Worm (Caenorhabditis elegans) whole organism, young adult: ENCODE data around the gene ZK228.10.

Experiments
- B0019.2 ChIP-seq: fragments of 200-800 bp; sonication (Bioruptor generic); conservative IDR thresholded peaks from 2 replicates; pipeline ENCODE4 v1.3.6; 2022; ENCODE audit warnings: missing genetic modification reagents, missing genetic modification characterization, missing compliant biosample characterization
- B0336.3 ChIP-seq: fragments of 200-800 bp; sonication (Bioruptor generic); IDR thresholded peaks from 2 replicates; pipeline ENCODE4 v1.3.6; 2022; ENCODE audit warnings: missing genetic modification characterization, missing compliant biosample characterization
- C06A6.2 ChIP-seq: fragments of 200-800 bp; sonication (Bioruptor generic); conservative IDR thresholded peaks from 2 replicates; pipeline ENCODE4 v1.3.6; 2022; ENCODE audit warnings: missing genetic modification characterization, missing compliant biosample characterization
- F10E7.11 ChIP-seq: sonication (generic microtip); optimal IDR thresholded peaks from 2 replicates; lab custom pipeline; 2017; ENCODE audit warnings: mild to moderate bottlenecking, missing genetic modification characterization, moderate library complexity, missing compliant biosample characterization
- F33H1.4 ChIP-seq: fragments of 200-800 bp; sonication (Bioruptor generic); IDR thresholded peaks from 2 replicates; pipeline ENCODE4 v1.3.6; 2022; ENCODE audit warnings: missing genetic modification reagents, missing genetic modification characterization, missing compliant biosample characterization
- F52B5.7 ChIP-seq: sonication (generic microtip); optimal IDR thresholded peaks from 2 replicates; lab custom pipeline; 2016; ENCODE audit warnings: mild to moderate bottlenecking, missing genetic modification characterization, missing compliant biosample characterization
- F55B11.4 ChIP-seq: sonication (generic microtip); optimal IDR thresholded peaks from 2 replicates; lab custom pipeline; 2016; ENCODE audit warnings: missing compliant biosample characterization, missing genetic modification characterization, borderline replicate concordance; ENCODE audit not compliant: insufficient read depth
- F57C9.4 ChIP-seq: sonication (generic microtip); optimal IDR thresholded peaks from 2 replicates; lab custom pipeline; 2017; ENCODE audit warnings: mild to moderate bottlenecking, missing genetic modification characterization, missing compliant biosample characterization
- K11D2.4 ChIP-seq: fragments of 200-800 bp; sonication (Bioruptor generic); IDR thresholded peaks from 2 replicates; pipeline ENCODE4 v1.3.6; 2022; ENCODE audit warnings: missing genetic modification reagents, missing genetic modification characterization, missing compliant biosample characterization
- K12H6.12 ChIP-seq: fragments of 200-800 bp; sonication (Bioruptor generic); optimal IDR thresholded peaks from 2 replicates; lab custom pipeline; 2018; ENCODE audit warnings: mild to moderate bottlenecking, missing genetic modification characterization, missing compliant biosample characterization
- T07F8.4 ChIP-seq: sonication (generic microtip); optimal IDR thresholded peaks from 2 replicates; lab custom pipeline; 2016; ENCODE audit warnings: mild to moderate bottlenecking, missing genetic modification characterization, moderate library complexity, missing compliant biosample characterization
- T26A5.8 ChIP-seq: sonication (generic microtip); optimal IDR thresholded peaks from 2 replicates; lab custom pipeline; 2016; ENCODE audit warnings: missing genetic modification characterization, missing compliant biosample characterization
- Y53F4B.3 ChIP-seq: fragments of 200-800 bp; sonication (Bioruptor generic); IDR thresholded peaks from 2 replicates; pipeline ENCODE4 v1.3.6; 2022; ENCODE audit warnings: missing genetic modification reagents, missing genetic modification characterization, missing compliant biosample characterization
- Y53G8AR.9 ChIP-seq: fragments of 200-800 bp; sonication (Bioruptor generic); conservative IDR thresholded peaks from 2 replicates; pipeline ENCODE4 v1.3.6; 2022; ENCODE audit warnings: missing genetic modification reagents, missing genetic modification characterization, missing compliant biosample characterization
- Y56A3A.18 ChIP-seq: fragments of 200-800 bp; sonication (Bioruptor generic); IDR thresholded peaks from 2 replicates; pipeline ENCODE4 v1.3.6; 2022; ENCODE audit warnings: missing genetic modification reagents, missing genetic modification characterization, missing compliant biosample characterization
- Y79H2A.3 ChIP-seq: fragments of 200-800 bp; sonication (Bioruptor generic); conservative IDR thresholded peaks from 2 replicates; pipeline ENCODE4 v1.3.6; 2022; ENCODE audit warnings: missing genetic modification reagents, missing genetic modification characterization, missing compliant biosample characterization
- akir-1 ChIP-seq: fragments of 200-800 bp; sonication (Bioruptor generic); optimal IDR thresholded peaks from 2 replicates; lab custom pipeline; 2018; ENCODE audit warnings: mild to moderate bottlenecking, missing genetic modification characterization, moderate library complexity, missing compliant biosample characterization
- atf-7 ChIP-seq: sonication (generic microtip); optimal IDR thresholded peaks from 2 replicates; lab custom pipeline; 2017; ENCODE audit warnings: mild to moderate bottlenecking, missing genetic modification characterization, missing compliant biosample characterization
- attf-6 ChIP-seq: fragments of 200-800 bp; sonication (Bioruptor generic); IDR thresholded peaks from 2 replicates; pipeline ENCODE4 v1.3.6; 2022; ENCODE audit warnings: missing genetic modification reagents, missing genetic modification characterization, missing compliant biosample characterization
- bed-1 ChIP-seq: fragments of 200-800 bp; sonication (Bioruptor generic); IDR thresholded peaks from 2 replicates; pipeline ENCODE4 v1.3.6; 2022; ENCODE audit warnings: missing genetic modification reagents, missing genetic modification characterization, missing compliant biosample characterization
- cebp-2 ChIP-seq: fragments of 200-800 bp; sonication (Bioruptor generic); IDR thresholded peaks from 2 replicates; pipeline ENCODE4 v1.3.6; 2022; ENCODE audit warnings: missing genetic modification characterization, missing compliant biosample characterization
- ceh-58 ChIP-seq: fragments of 200-800 bp; sonication (Bioruptor generic); IDR thresholded peaks from 2 replicates; pipeline ENCODE4 v1.3.6; 2022; ENCODE audit warnings: missing genetic modification characterization, missing compliant biosample characterization
- die-1 ChIP-seq: sonication (generic microtip); optimal IDR thresholded peaks from 2 replicates; lab custom pipeline; 2016; ENCODE audit warnings: missing genotype, mild to moderate bottlenecking, missing genetic modification characterization, missing compliant biosample characterization
- efl-1 ChIP-seq: fragments of 150-350 bp; optimal IDR thresholded peaks from 2 replicates; lab custom pipeline; 2014; ENCODE audit warnings: missing biosample characterization, missing genetic modification reagents, missing genetic modification characterization
- egl-18 ChIP-seq: fragments of 200-800 bp; sonication (Bioruptor generic); IDR thresholded peaks from 2 replicates; pipeline ENCODE4 v1.3.6; 2022; ENCODE audit warnings: missing genetic modification reagents, missing genetic modification characterization, missing compliant biosample characterization
- egrh-3 ChIP-seq: fragments of 200-800 bp; sonication (Bioruptor generic); IDR thresholded peaks from 2 replicates; pipeline ENCODE4 v1.3.6; 2022; ENCODE audit warnings: missing genetic modification reagents, missing genetic modification characterization, missing compliant biosample characterization
- ekl-4 ChIP-seq: fragments of 200-800 bp; sonication (Bioruptor generic); IDR thresholded peaks from 2 replicates; pipeline ENCODE4 v1.3.6; 2022; ENCODE audit warnings: missing genetic modification reagents, missing genetic modification characterization, missing compliant biosample characterization
- ets-4 ChIP-seq: fragments of 200-800 bp; sonication (Bioruptor generic); optimal IDR thresholded peaks from 2 replicates; lab custom pipeline; 2018; ENCODE audit warnings: mild to moderate bottlenecking, missing genetic modification characterization, missing compliant biosample characterization
- fkh-3 ChIP-seq: sonication (generic microtip); optimal IDR thresholded peaks from 2 replicates; lab custom pipeline; 2016; ENCODE audit warnings: mild to moderate bottlenecking, missing genetic modification characterization, missing compliant biosample characterization
- gei-17 ChIP-seq: fragments of 200-800 bp; sonication (Bioruptor generic); optimal IDR thresholded peaks from 2 replicates; lab custom pipeline; 2018; ENCODE audit warnings: mild to moderate bottlenecking, missing genetic modification characterization, missing compliant biosample characterization
- him-1 ChIP-seq: sonication (generic microtip); optimal IDR thresholded peaks from 2 replicates; lab custom pipeline; 2016; ENCODE audit warnings: missing genotype, missing genetic modification reagents, missing genetic modification characterization, missing compliant biosample characterization
- hmg-1.2 ChIP-seq: fragments of 200-800 bp; sonication (Bioruptor generic); IDR thresholded peaks from 2 replicates; pipeline ENCODE4 v1.3.6; 2022; ENCODE audit warnings: missing genetic modification reagents, missing genetic modification characterization, missing compliant biosample characterization
- lin-26 ChIP-seq: fragments of 200-800 bp; sonication (Bioruptor generic); IDR thresholded peaks from 2 replicates; pipeline ENCODE4 v1.3.6; 2022; ENCODE audit warnings: missing genetic modification reagents, missing genetic modification characterization, missing compliant biosample characterization
- lin-54 ChIP-seq: fragments of 200-800 bp; sonication (Bioruptor generic); optimal IDR thresholded peaks from 2 replicates; lab custom pipeline; 2018; ENCODE audit warnings: mild to moderate bottlenecking, missing genetic modification characterization, missing compliant biosample characterization
- lsl-1 ChIP-seq: fragments of 200-800 bp; sonication (Bioruptor generic); optimal IDR thresholded peaks from 2 replicates; lab custom pipeline; 2018; ENCODE audit warnings: mild to moderate bottlenecking, missing genetic modification characterization, moderate library complexity, missing compliant biosample characterization
- mcd-1 ChIP-seq: fragments of 200-800 bp; sonication (Bioruptor generic); IDR thresholded peaks from 2 replicates; pipeline ENCODE4 v1.3.6; 2022; ENCODE audit warnings: missing genetic modification reagents, missing genetic modification characterization, missing compliant biosample characterization
- mel-28 ChIP-seq: sonication (generic microtip); optimal IDR thresholded peaks from 2 replicates; lab custom pipeline; 2016; ENCODE audit warnings: borderline replicate concordance, mild to moderate bottlenecking, missing genetic modification characterization, missing compliant biosample characterization
- mxl-1 ChIP-seq: sonication (generic microtip); optimal IDR thresholded peaks from 2 replicates; lab custom pipeline; 2016; ENCODE audit warnings: missing genetic modification characterization, missing compliant biosample characterization
- nhr-120 ChIP-seq: fragments of 200-800 bp; sonication (Bioruptor generic); IDR thresholded peaks from 2 replicates; pipeline ENCODE4 v1.3.6; 2022; ENCODE audit warnings: missing genetic modification characterization, missing compliant biosample characterization
- snpc-1.3 ChIP-seq: sonication (generic microtip); optimal IDR thresholded peaks from 2 replicates; lab custom pipeline; 2017; ENCODE audit warnings: missing genetic modification characterization, mild to moderate bottlenecking, missing compliant biosample characterization, antibody characterized with exemption, moderate library complexity, missing genotype, missing genetic modification reagents; ENCODE audit not compliant: insufficient read depth
- sptf-2 ChIP-seq: fragments of 200-800 bp; sonication (Bioruptor generic); optimal IDR thresholded peaks from 2 replicates; lab custom pipeline; 2018; ENCODE audit warnings: mild to moderate bottlenecking, missing genetic modification characterization, missing compliant biosample characterization
- tbp1 ChIP-seq: fragments of 200-800 bp; sonication (Bioruptor generic); optimal IDR thresholded peaks from 2 replicates; lab custom pipeline; 2018; ENCODE audit warnings: mild to moderate bottlenecking, missing genetic modification characterization, missing compliant biosample characterization
- tlf-1 ChIP-seq: fragments of 200-800 bp; sonication (Bioruptor generic); optimal IDR thresholded peaks from 2 replicates; lab custom pipeline; 2018; ENCODE audit warnings: mild to moderate bottlenecking, missing genetic modification characterization, missing compliant biosample characterization
- unc-130 ChIP-seq: sonication (generic microtip); optimal IDR thresholded peaks from 2 replicates; lab custom pipeline; 2016; ENCODE audit warnings: missing genetic modification reagents, missing genetic modification characterization, missing compliant biosample characterization
- unc-62 ChIP-seq: fragments of 150-350 bp; optimal IDR thresholded peaks from 2 replicates; lab custom pipeline; 2014; ENCODE audit warnings: missing biosample characterization, missing genetic modification reagents, missing genetic modification characterization
- zim-3 ChIP-seq: sonication (generic microtip); optimal IDR thresholded peaks from 2 replicates; lab custom pipeline; 2017; ENCODE audit warnings: mild to moderate bottlenecking, missing genetic modification characterization, moderate library complexity, missing compliant biosample characterization

ZK228.10 gene

DNA sequence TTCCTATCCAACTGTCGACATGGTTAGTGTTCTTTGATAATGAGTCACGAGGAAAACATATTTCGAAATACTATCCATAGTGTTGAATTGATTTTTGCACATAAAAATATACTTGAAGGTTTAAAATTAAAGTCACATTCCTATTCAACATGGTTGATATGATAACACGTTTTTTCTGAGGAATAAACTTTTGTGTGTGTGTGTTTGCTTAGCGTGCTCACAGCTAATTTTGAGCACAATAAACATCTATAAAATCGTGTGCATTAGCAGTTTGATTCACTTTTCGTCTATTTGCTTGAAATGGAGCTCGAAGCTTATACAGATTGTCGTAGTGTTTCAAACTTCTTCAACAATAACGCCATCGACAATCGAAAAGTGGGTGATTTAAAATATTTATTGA lies at the start of gene ZK228.10:
TSS of gene ZK228.10 (plus strand) at position 301 of the 400 bp plus-strand sequence.
- TF ChIP-seq mcd-1 = no peak

- TF ChIP-seq F10E7.11 (tag; lab: Kevin White, UChicago) (no peak), Y79H2A.3 (GFP tag; lab: Robert Waterston, UW) (no peak), snpc-1.3 (tag; lab: Kevin White, UChicago) (no peak), B0019.2 (GFP tag; lab: Robert Waterston, UW) (no peak), cebp-2 (GFP tag; lab: Robert Waterston, UW) (no peak), mxl-1 (tag; lab: Kevin White, UChicago) (no peak), atf-7 (tag; lab: Kevin White, UChicago) (no peak), him-1 (tag; lab: Kevin White, UChicago) (no peak), ekl-4 (GFP tag; lab: Robert Waterston, UW) (no peak), unc-62 (GFP tag; lab: Kevin White, UChicago) (no peak), sptf-2 (GFP tag; lab: Kevin White, UChicago) (no peak), Y53F4B.3 (GFP tag; lab: Robert Waterston, UW) (no peak), C06A6.2 (no peak), mel-28 (tag; lab: Kevin White, UChicago) (no peak), bed-1 (GFP tag; lab: Robert Waterston, UW) (no peak), K11D2.4 (GFP tag; lab: Robert Waterston, UW) (no peak), unc-130 (GFP tag; lab: Kevin White, UChicago) (no peak), efl-1 (no peak), egl-18 (no peak), F52B5.7 (tag; lab: Kevin White, UChicago) (no peak)
These were observed 46.5 kb upstream of the ZK228.10 start, which contains the start of gene srh-207 for ce11 chrV:18410142-18410541. Gene srh-207, minus strand, starts transcription at chrV:18410242.

DNA sequence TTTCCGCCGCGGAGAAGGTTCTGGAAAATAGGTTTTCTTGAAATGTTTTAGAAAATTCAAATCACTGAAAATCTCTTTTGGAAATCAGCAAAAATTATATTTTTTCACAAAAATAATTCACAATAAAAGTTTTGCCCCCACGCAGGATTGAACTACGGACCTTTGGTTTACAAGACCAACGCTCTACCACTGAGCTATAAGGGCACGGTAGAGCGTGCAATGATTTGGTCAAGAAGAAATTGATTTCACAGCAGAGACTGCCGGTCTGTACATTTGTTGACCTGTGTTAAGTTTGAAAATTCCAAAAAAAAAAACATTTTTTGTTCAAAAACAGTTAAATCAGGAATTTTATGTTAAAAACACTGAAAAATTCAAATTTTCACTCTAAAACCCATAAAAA lies 44.3 kb upstream of the ZK228.10 start:
- no peak for TF ChIP-seq sptf-2 (GFP tag; lab: Kevin White, UChicago)
- peak; percentile 92 for TF ChIP-seq tbp1 (GFP tag; lab: Kevin White, UChicago)
- TF ChIP-seq F55B11.4 (tag; lab: Kevin White, UChicago) = no peak
- peak; percentile 1 for TF ChIP-seq T07F8.4
- no peak for TF ChIP-seq B0019.2 (GFP tag; lab: Robert Waterston, UW)
- TF ChIP-seq Y53G8AR.9 (GFP tag; lab: Robert Waterston, UW) = peak; percentile 38; the same call in 1 of the 2 replicates
- no peak for TF ChIP-seq tlf-1 (GFP tag; lab: Kevin White, UChicago)
- TF ChIP-seq lin-54 (GFP tag; lab: Kevin White, UChicago) = peak; percentile 19
- TF ChIP-seq Y56A3A.18 (GFP tag; lab: Robert Waterston, UW) = peak; percentile 77; the same call in 1 of the 2 replicates
- TF ChIP-seq F57C9.4 (tag; lab: Kevin White, UChicago) = no peak
- TF ChIP-seq mel-28 (tag; lab: Kevin White, UChicago) = no peak
- TF ChIP-seq K12H6.12 (tag; lab: Kevin White, UChicago) = no peak
- TF ChIP-seq egrh-3 (GFP tag; lab: Robert Waterston, UW) = no peak
- TF ChIP-seq ceh-58 = no peak
- TF ChIP-seq lsl-1 (GFP tag; lab: Kevin White, UChicago) = peak; percentile 3
- no peak for TF ChIP-seq bed-1 (GFP tag; lab: Robert Waterston, UW)
- TF ChIP-seq fkh-3 (tag; lab: Kevin White, UChicago) = no peak
- no peak for TF ChIP-seq ets-4 (GFP tag; lab: Kevin White, UChicago)
- no peak for TF ChIP-seq nhr-120
- no peak for TF ChIP-seq F33H1.4 (GFP tag; lab: Robert Waterston, UW)
- no peak for TF ChIP-seq gei-17 (GFP tag; lab: Kevin White, UChicago)
- peak; percentile 64 for TF ChIP-seq hmg-1.2
- peak; percentile 25 for TF ChIP-seq T26A5.8
- no peak for TF ChIP-seq attf-6 (GFP tag; lab: Robert Waterston, UW)
- peak; percentile 16 for TF ChIP-seq unc-130 (GFP tag; lab: Kevin White, UChicago)
- no peak for TF ChIP-seq akir-1 (GFP tag; lab: Kevin White, UChicago)
- TF ChIP-seq zim-3 (tag; lab: Kevin White, UChicago) = peak; percentile 43
- TF ChIP-seq lin-26 (GFP tag; lab: Robert Waterston, UW) = peak; percentile 79
- TF ChIP-seq B0336.3 (GFP tag; lab: Robert Waterston, UW) = no peak
- peak; percentile 70 for TF ChIP-seq mxl-1 (tag; lab: Kevin White, UChicago)
- TF ChIP-seq die-1 (tag; lab: Kevin White, UChicago) = peak; percentile 67
